Worm (Caenorhabditis elegans): ENCODE measurements around the gene dhhc-4.
A peak's percentile ranks its signal among the peaks of the same experiment; 100 is the strongest.

dhhc-4 gene

ce11 chrIII:9824330-9824934, 43.2 kb downstream of the dhhc-4 start, which contains the start of gene lin-52:
lin-52 (minus strand) TSS chrIII:9824750.
- TF ChIP-seq W03F9.2 (tag; optimal IDR thresholded peaks at IDR 0.05) (no peak), him-1 (tag; optimal IDR thresholded peaks at IDR 0.05) (no peak), dao-5 (tag; optimal IDR thresholded peaks at IDR 0.05) (no peak)

ce11 chrIII:9823748-9824147, 43.8 kb downstream of the dhhc-4 start:
- TF ChIP-seq W03F9.2 (tag; optimal IDR thresholded peaks at IDR 0.05) (no peak), him-1 (tag; optimal IDR thresholded peaks at IDR 0.05) (no peak), dao-5 (tag; optimal IDR thresholded peaks at IDR 0.05) (no peak)

ce11 chrIII:9822942-9823341, 44.6 kb downstream of the dhhc-4 start, which contains the start of gene arl-5:
arl-5 (plus strand) TSS chrIII:9823242.
- TF ChIP-seq him-1 (tag; optimal IDR thresholded peaks at IDR 0.05): no peak
- no peak for TF ChIP-seq W03F9.2 (tag; optimal IDR thresholded peaks at IDR 0.05)
- TF ChIP-seq dao-5 (tag; optimal IDR thresholded peaks at IDR 0.05): no peak

ce11 chrIII:9818763-9819162, 48.8 kb downstream of the dhhc-4 start, which contains the start of gene panl-3:
panl-3 (plus strand) TSS chrIII:9819056.
- TF ChIP-seq dao-5 (tag; optimal IDR thresholded peaks at IDR 0.05): no peak
- TF ChIP-seq him-1 (tag; optimal IDR thresholded peaks at IDR 0.05): no peak
- TF ChIP-seq W03F9.2 (tag; optimal IDR thresholded peaks at IDR 0.05): no peak

- TF ChIP-seq W03F9.2 (tag; optimal IDR thresholded peaks at IDR 0.05) (peak; percentile 61), dao-5 (tag; optimal IDR thresholded peaks at IDR 0.05) (no peak), him-1 (tag; optimal IDR thresholded peaks at IDR 0.05) (no peak)
Measured at ce11 chrIII:9817894-9818293, 49.7 kb downstream of the dhhc-4 start.

ce11 chrIII:9817087-9817612, 50.4 kb downstream of the dhhc-4 start, which contains the start of gene cnx-1:
cnx-1 (minus strand) TSS chrIII:9817137.
- TF ChIP-seq him-1 (tag; optimal IDR thresholded peaks at IDR 0.05) (no peak), dao-5 (tag; optimal IDR thresholded peaks at IDR 0.05) (no peak), W03F9.2 (tag; optimal IDR thresholded peaks at IDR 0.05) (no peak)
